Worm (Caenorhabditis elegans): ENCODE data around the gene ZK809.9.

The ZK809.9 gene

ce11 chrIV:11713289-11713688, 48.2 kb downstream of the ZK809.9 start:
- TF ChIP-seq ztf-4 (tag; optimal IDR thresholded peaks at IDR 0.05), result no peak
- TF ChIP-seq dsc-1 (tag; optimal IDR thresholded peaks at IDR 0.05), result peak; percentile 60

DNA sequence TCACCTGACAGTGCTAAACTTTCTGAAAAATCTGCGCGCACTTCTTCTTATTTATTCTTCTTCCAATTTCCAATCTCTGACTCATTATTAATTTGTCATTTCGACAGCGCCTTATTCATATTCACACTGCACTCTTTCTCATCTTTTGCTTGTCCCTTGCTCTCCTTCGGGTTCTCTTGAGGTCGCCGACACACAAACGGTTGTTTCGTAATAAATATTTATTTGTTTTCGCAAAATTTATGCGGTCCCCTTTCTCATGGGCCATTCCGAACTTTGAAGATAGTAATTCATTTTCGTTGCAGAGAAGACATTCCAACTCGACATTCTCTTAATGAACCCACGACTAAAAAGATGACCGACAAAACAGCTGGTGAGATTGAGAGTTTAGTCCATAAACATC, 49.6 kb downstream of the ZK809.9 start, which contains the start of gene magi-1:
Gene magi-1 (plus strand): TSS at position 301 of the 400 bp plus-strand sequence.
- TF ChIP-seq ceh-8 (GFP tag; optimal IDR thresholded peaks at IDR 0.05), result no peak
- TF ChIP-seq lin-15B (tag; optimal IDR thresholded peaks at IDR 0.05), result no peak
- no peak for TF ChIP-seq hlh-17 (GFP tag; optimal IDR thresholded peaks at IDR 0.05; ENCODE audit: borderline replicate concordance)
- no peak for TF ChIP-seq alr-1 (tag; optimal IDR thresholded peaks at IDR 0.05; ENCODE audit: borderline replicate concordance)
- TF ChIP-seq nhr-77 (tag; optimal IDR thresholded peaks at IDR 0.05), result no peak
- no peak for TF ChIP-seq lsy-2 (tag; optimal IDR thresholded peaks at IDR 0.05)
- TF ChIP-seq pag-3 (tag; optimal IDR thresholded peaks at IDR 0.05; ENCODE audit: borderline replicate concordance, insufficient read depth), result no peak
- TF ChIP-seq ceh-88 (GFP tag; IDR thresholded peaks at IDR 0.05), result no peak
- TF ChIP-seq elt-2 (tag; optimal IDR thresholded peaks at IDR 0.05), result no peak
- no peak for TF ChIP-seq lir-3 (tag; optimal IDR thresholded peaks at IDR 0.05; ENCODE audit: poor library complexity)
- TF ChIP-seq xbp-1 (tag; optimal IDR thresholded peaks at IDR 0.05), result no peak
- TF ChIP-seq unc-62 (GFP tag; optimal IDR thresholded peaks at IDR 0.05), result no peak
- TF ChIP-seq ceh-82 (tag; optimal IDR thresholded peaks at IDR 0.05), result no peak
- TF ChIP-seq efl-1 (optimal IDR thresholded peaks at IDR 0.05), result no peak
- TF ChIP-seq efl-1 (GFP tag; optimal IDR thresholded peaks at IDR 0.05 in 1 of 2), result no peak
- no peak for TF ChIP-seq vab-15 (tag; optimal IDR thresholded peaks at IDR 0.05)
- no peak for TF ChIP-seq ets-5 (GFP tag; IDR thresholded peaks at IDR 0.05)

ce11 chrIV:11716414-11716813, 51.3 kb downstream of the ZK809.9 start:
- TF ChIP-seq lin-14 (GFP tag; optimal IDR thresholded peaks at IDR 0.05) (peak; percentile 11), irx-1 (tag; optimal IDR thresholded peaks at IDR 0.05) (no peak), nhr-71 (tag; optimal IDR thresholded peaks at IDR 0.05) (peak; percentile 5), blmp-1 (tag; optimal IDR thresholded peaks at IDR 0.05) (no peak), sup-37 (GFP tag; optimal IDR thresholded peaks at IDR 0.05) (no peak), lin-39 (tag; optimal IDR thresholded peaks at IDR 0.05) (no peak), tbx-2 (tag; optimal IDR thresholded peaks at IDR 0.05) (no peak), rnt-1 (tag; optimal IDR thresholded peaks at IDR 0.05) (peak; percentile 55)

ce11 chrIV:11717094-11717876, 52.2 kb downstream of the ZK809.9 start:
- TF ChIP-seq elt-2 (tag; optimal IDR thresholded peaks at IDR 0.05) (no peak), nhr-19 (GFP tag; conservative IDR thresholded peaks at IDR 0.05) (no peak), nhr-77 (tag; optimal IDR thresholded peaks at IDR 0.05) (no peak), dsc-1 (tag; optimal IDR thresholded peaks at IDR 0.05) (no peak), tbx-2 (tag; optimal IDR thresholded peaks at IDR 0.05) (peak; percentile 29), ama-1 (optimal IDR thresholded peaks at IDR 0.05) (no peak), blmp-1 (tag; optimal IDR thresholded peaks at IDR 0.05) (peak; percentile 53), unc-98 (GFP tag; IDR thresholded peaks at IDR 0.05) (no peak), ceh-90 (tag; optimal IDR thresholded peaks at IDR 0.05) (no peak), sox-4 (tag; optimal IDR thresholded peaks at IDR 0.05) (no peak), Y116A8C.19 (tag; optimal IDR thresholded peaks at IDR 0.05; ENCODE audit: borderline replicate concordance) (no peak), ceh-63 (GFP tag; optimal IDR thresholded peaks at IDR 0.05) (no peak), pax-3 (tag; optimal IDR thresholded peaks at IDR 0.05) (no peak), nhr-237 (tag; optimal IDR thresholded peaks at IDR 0.05) (no peak), snpc-4 (tag; optimal IDR thresholded peaks at IDR 0.05) (no peak), nhr-11 (tag; optimal IDR thresholded peaks at IDR 0.05) (no peak), nhr-71 (tag; optimal IDR thresholded peaks at IDR 0.05) (no peak), pqm-1 (tag; optimal IDR thresholded peaks at IDR 0.05) (no peak), nhr-90 (tag; optimal IDR thresholded peaks at IDR 0.05; ENCODE audit: poor library complexity) (no peak), F16B12.6 (tag; optimal IDR thresholded peaks at IDR 0.05) (no peak), ztf-11 (tag; optimal IDR thresholded peaks at IDR 0.05) (no peak), irx-1 (tag; optimal IDR thresholded peaks at IDR 0.05) (no peak), nhr-20 (tag; optimal IDR thresholded peaks at IDR 0.05) (peak; percentile 21), fkh-10 (GFP tag; optimal IDR thresholded peaks at IDR 0.05) (peak; percentile 30), zag-1 (tag; optimal IDR thresholded peaks at IDR 0.05) (no peak), unc-62 (GFP tag; optimal IDR thresholded peaks at IDR 0.05) (no peak), tlp-1 (tag; optimal IDR thresholded peaks at IDR 0.05) (no peak), lir-3 (tag; optimal IDR thresholded peaks at IDR 0.05; ENCODE audit: poor library complexity) (no peak)

All from whole organism, L1 larva.